Worm (Caenorhabditis elegans) whole organism, mixed stage, embryonic: Measurements from ENCODE around the gene glt-6.

Experiments
- elt-1 ChIP-seq: sonication (generic microtip); optimal IDR thresholded peaks from 2 replicates; lab custom pipeline; 2017; ENCODE audit warnings: missing genetic modification characterization, mild to moderate bottlenecking, missing compliant biosample characterization, antibody characterized with exemption, moderate library complexity, borderline replicate concordance; ENCODE audit not compliant: insufficient read depth
- lsy-2 ChIP-seq: fragments of 150-350 bp; optimal IDR thresholded peaks from 2 replicates; lab custom pipeline; 2014; ENCODE audit warnings: missing biosample characterization, missing genetic modification characterization
- nhr-237 ChIP-seq: fragments of 150-350 bp; optimal IDR thresholded peaks from 2 replicates; lab custom pipeline; 2014; ENCODE audit warnings: missing biosample characterization, missing genetic modification characterization

DNA sequence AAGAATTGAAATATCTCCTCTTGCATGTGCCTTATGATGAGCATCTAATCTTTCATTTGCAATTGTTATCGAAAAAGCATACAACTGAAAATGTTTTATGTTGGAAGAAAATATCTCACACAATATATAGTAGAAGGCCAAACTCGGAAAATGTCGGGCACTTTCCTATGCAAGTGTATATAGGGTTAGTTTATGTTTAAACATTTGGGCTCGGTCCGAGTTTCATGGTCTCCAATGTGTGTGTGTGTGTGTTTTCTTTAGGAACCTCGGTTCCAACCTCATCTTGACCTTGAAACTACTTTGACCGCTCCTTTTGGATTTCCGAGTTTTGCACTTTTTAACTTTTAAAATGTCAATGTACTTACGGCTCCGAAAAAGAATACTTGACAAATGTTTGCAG lies 4.1 kb upstream of the glt-6 start:
- no peak for TF ChIP-seq elt-1 (tag; lab: Kevin White, UChicago)
- no peak for TF ChIP-seq nhr-237
- no peak for TF ChIP-seq lsy-2
